Fruit fly (Drosophila melanogaster): Measurements from ENCODE around the gene Lnk.
A peak's percentile ranks its signal among the peaks of the same experiment; 100 is the strongest.

The Lnk gene

DNA sequence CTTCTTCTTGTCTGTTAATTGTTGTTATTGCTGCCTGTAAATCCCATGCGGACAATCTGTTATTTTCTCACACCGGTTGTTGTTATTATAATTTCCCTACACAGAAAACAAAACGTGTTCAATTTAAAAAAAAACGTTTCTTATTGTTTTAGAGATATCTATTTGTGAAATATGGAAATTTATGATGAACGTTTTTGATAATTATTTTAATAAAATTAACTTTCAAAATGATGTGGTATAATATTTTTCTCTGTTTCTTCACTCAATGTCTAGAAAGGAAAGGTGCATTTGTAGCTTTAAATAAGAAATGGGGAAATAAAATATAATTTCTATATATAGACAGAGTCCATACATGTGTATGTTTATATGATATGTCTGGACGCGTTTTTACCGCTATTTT, 4.0 kb upstream of the Lnk start:
- TF ChIP-seq CG8478 (optimal IDR thresholded peaks at IDR 0.05) (no peak), CTCF (optimal IDR thresholded peaks at IDR 0.05) (no peak)

DNA sequence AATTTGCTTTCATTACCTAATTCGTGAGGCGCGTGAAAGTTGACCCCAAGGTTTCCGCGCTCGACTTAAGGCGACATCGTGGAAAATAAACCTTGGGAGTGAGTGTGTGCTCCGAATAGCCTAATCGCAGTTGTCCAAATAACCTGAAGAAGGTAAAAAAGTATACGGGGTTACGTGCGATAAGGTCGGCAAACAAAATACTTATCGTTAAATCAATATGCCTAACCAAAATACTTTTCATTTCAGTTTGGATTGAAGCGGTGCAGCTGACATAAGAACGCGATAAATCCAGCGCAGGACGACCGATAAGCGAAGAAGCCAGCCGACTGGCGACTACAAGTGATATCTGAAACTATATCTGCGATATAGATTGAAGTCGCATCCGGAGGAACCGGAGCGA, 3.2 kb upstream of the Lnk start:
- TF ChIP-seq CG8478 (optimal IDR thresholded peaks at IDR 0.05) = no peak
- no peak for TF ChIP-seq CTCF (optimal IDR thresholded peaks at IDR 0.05)

DNA sequence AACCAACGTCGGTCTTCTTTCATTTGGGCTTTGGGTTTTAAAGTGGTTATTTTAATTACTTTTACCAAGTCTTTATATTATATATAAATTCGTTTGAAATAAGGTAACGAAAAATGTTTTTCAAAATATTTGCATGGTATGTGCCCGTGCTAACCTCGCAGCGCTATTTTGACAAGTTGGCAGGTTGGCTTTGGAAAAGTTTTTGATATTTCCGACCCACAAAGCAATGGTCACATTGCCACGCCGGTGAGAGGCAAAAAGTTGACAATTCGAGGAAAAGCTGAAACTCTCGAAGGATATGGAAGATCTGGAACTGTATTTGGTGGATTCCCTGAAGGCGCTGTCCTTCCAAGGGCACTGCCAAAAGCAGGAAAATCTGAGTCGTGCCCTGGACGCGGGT, 4.9 kb downstream of the Lnk start, which contains the start of gene CG5913:
Gene CG5913 (plus strand): TSS at position 224 of the 400 bp plus-strand sequence.
- TF ChIP-seq CG8478 (optimal IDR thresholded peaks at IDR 0.05) = no peak
- peak in 1 of 2 experiments; percentile 47 for TF ChIP-seq CTCF (optimal IDR thresholded peaks at IDR 0.05)

DNA sequence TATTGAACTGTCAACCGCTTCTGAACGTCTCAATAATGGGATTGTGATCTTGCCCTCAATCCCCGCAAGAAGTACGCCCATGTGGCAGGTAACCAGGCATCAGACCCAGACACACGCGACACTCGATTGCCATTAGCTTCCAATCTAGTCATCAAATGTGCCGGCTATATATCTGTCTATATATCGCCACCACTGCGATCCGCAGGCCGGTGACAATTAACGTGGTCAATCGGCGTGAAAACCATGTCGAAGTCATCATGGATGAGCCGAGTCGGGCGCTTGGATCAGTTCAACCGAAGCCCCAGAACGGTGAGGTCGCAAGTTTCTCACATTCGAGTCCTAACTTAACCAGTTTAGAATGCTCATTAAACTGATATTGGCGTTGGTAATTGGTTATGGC, 7.2 kb downstream of the Lnk start, which contains the start of gene Sodq:
Gene Sodq (plus strand): TSS at position 301 of the 400 bp plus-strand sequence.
- TF ChIP-seq CTCF (optimal IDR thresholded peaks at IDR 0.05) (no peak), CG8478 (optimal IDR thresholded peaks at IDR 0.05) (no peak)

DNA sequence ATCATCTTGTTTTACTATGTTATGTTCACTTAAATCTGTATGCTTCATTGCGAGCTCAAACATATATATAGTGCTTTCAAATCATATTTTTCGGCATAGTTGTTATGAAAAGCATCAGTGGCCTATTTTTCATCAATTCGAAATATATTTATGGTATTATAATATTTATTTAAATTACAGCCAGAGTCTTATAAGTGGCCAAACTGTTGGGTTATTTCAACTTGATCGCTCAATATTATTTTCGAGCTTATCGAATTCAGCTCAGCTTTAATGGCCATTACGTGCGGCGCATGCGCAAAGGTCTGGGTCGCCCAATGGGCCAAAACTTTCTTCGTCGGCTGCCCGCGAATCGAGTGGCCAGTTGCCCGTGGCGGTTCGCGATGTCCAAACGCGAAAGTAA, 8.8 kb downstream of the Lnk start, which contains the start of gene Mco3:
Gene Mco3 (plus strand): TSS at position 301 of the 400 bp plus-strand sequence.
- no peak for TF ChIP-seq CG8478 (optimal IDR thresholded peaks at IDR 0.05)
- no peak for TF ChIP-seq CTCF (optimal IDR thresholded peaks at IDR 0.05)

- no peak for TF ChIP-seq CG8478 (optimal IDR thresholded peaks at IDR 0.05)
These were observed 11.3 kb downstream of the Lnk start, which contains the start of gene CG31091 for dm6 chr3R:25899690-25900089. Gene CG31091 (plus strand): TSS chr3R:25899903.

- TF ChIP-seq CG8478 (optimal IDR thresholded peaks at IDR 0.05) (no peak), CTCF (optimal IDR thresholded peaks at IDR 0.05) (no peak)
These were observed 14.0 kb downstream of the Lnk start, which contains the start of gene CG31089 for dm6 chr3R:25902343-25902742. Gene CG31089 (plus strand): TSS chr3R:25902643.

DNA sequence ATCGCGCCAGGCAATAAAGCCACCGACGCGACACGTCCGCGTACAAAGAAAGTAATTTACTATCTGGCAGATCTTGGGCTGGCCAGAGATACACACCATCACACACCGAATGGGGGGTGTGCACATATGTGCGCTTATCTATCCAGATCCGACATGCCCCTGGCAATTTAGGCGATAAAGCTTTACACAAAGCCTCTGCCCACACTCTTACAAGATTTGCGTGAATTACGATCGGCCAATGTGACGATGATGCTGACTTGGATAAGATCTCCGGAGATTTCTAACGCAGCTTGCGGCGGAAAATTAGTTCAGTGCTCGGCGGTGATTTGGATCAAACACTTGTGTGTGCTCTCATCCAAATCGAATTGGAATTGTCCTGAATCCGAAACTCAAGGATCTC, 18.4 kb downstream of the Lnk start, which contains the start of gene kumpel:
Gene kumpel (plus strand): TSS at position 301 of the 400 bp plus-strand sequence.
- TF ChIP-seq CTCF (optimal IDR thresholded peaks at IDR 0.05) (no peak), CG8478 (optimal IDR thresholded peaks at IDR 0.05) (no peak)

DNA sequence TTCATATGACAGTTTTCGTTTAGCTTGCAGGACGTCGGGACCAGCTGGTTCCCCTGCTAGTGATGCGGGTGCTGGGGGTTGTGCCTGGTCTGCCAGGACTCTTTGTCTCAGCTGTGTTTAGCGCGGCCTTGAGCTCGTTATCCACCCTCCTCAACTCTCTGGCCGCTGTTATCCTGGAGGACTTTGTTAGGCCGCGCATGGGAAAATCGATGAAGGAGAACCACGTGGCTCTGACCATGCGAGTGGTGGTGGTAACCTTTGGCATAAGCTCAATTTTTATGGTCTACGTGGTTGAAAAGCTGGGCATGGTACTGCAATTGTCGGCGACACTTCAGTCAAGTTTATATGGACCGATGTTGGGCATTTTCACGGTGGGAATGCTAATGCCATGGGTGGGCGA, 31.6 kb downstream of the Lnk start:
- no peak for TF ChIP-seq CG8478 (optimal IDR thresholded peaks at IDR 0.05)
- no peak for TF ChIP-seq CTCF (optimal IDR thresholded peaks at IDR 0.05)

DNA sequence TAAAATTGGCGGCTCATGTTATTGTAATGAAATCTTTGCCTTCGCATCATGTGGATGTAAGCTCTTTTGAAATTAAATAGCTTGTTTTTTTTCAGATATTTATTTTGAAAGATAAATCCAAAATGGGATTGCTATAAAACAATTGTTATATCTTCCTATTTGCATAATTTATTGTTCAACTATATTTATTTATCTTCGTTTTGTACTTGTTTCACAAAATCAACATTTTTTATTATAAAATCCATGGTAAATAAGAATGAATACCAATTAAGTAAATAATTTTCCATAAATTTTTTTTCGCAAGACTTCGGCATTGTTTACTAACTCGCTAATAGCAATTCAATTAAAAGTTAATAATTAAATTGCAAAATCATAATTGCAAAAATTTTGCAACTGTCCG, 34.2 kb downstream of the Lnk start, which contains the start of gene CG14546:
Gene CG14546 (minus strand): TSS at position 101 of the 400 bp plus-strand sequence.
- TF ChIP-seq CG8478 (optimal IDR thresholded peaks at IDR 0.05) (no peak), CTCF (optimal IDR thresholded peaks at IDR 0.05) (no peak)

DNA sequence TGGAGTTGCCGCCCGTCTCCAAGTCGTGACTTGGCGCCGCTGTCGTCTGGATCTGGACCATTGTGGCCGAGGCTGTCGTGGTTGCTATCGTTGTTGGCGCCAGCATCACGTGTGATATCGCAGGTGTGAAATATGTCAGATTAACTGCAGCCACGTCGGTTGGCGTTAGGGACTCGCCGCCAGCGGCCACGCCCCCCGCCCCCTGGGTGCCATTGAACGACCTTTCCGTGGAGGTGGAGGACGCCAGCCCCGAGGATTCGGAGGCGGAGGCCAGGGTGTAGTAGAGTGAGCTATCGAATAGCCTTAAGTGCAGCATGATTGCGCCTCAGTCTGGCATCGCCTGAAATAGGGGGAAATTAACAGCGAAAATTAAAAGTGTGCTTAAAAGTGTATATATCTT, 53.0 kb downstream of the Lnk start:
- TF ChIP-seq CG8478 (optimal IDR thresholded peaks at IDR 0.05) = no peak
- TF ChIP-seq CTCF (optimal IDR thresholded peaks at IDR 0.05) = no peak

All from S2 (cell line).